Worm (Caenorhabditis elegans): ENCODE data around the gene cnt-2.

ce11 chrIII:10671894-10672293, 17.1 kb downstream of the cnt-2 start:
- no peak for TF ChIP-seq ama-1 (optimal IDR thresholded peaks at IDR 0.05)
- no peak for TF ChIP-seq F13H6.1 (tag; optimal IDR thresholded peaks at IDR 0.05)
- no peak for TF ChIP-seq pat-9 (tag; optimal IDR thresholded peaks at IDR 0.05)
- no peak for TF ChIP-seq pha-4 (tag; optimal IDR thresholded peaks at IDR 0.05)
- no peak for TF ChIP-seq ceh-22 (tag; optimal IDR thresholded peaks at IDR 0.05)
- no peak for TF ChIP-seq nfya-1 (tag; optimal IDR thresholded peaks at IDR 0.05)
- TF ChIP-seq dve-1 (tag; optimal IDR thresholded peaks at IDR 0.05): no peak
- no peak for TF ChIP-seq fkh-10 (GFP tag; optimal IDR thresholded peaks at IDR 0.05)
- no peak for TF ChIP-seq nhr-11 (tag; optimal IDR thresholded peaks at IDR 0.05)
- no peak for TF ChIP-seq ceh-34 (tag; optimal IDR thresholded peaks at IDR 0.05)
